Comparison of ENCODE assay signal across 5 fruit fly cellular contexts in the genomic region with DNA sequence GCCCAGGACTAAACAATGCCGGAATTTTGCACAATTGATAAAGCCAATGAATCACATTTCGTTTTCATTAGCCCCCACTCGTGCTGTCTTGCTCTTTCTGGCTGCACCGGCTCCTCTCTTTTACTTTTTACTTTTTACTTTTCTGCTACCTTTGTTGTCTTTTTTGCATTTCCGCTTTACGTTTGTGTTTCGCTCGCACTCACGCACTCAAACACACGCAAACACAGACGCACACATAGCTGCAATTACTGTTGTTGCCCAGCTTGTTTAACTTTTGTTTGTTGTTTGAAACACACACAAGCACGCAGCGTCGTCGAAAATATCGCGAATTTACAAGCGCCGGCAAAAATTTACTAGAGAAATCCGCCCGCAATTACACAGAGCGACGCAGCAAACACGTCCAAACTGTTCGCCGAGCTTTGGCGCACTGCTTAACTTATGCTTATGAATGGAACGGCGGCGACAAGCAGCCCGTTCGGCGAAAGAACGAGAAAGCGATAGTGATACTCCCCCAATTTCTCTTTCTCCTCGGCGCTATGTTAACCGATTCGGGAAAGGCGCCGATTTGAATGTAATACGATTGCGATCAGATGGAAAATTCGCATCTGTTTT.
A peak's percentile ranks its signal among the peaks of the same experiment; 100 is the strongest.
TF ChIP-seq lines count a peak whose summit lies in the region.

A gene (minus strand): TSS at position 413 of the 612 bp plus-strand sequence.

- no peak for TF ChIP-seq CTCF in whole organism, embryonic (GFP tag; optimal IDR thresholded peaks at IDR 0.05; lab: Kevin White, UChicago)

TF ChIP-seq in whole organism, adult, 20 proteins besides CTCF, POLR2A, EP300 and RAD21:
- TF ChIP-seq kay (GFP tag; lab: Kevin White, UChicago; ENCODE audit: borderline replicate concordance) (no peak), CG12768 (GFP tag; optimal IDR thresholded peaks at IDR 0.05; lab: Kevin White, UChicago) (no peak), CG7101 (tag; optimal IDR thresholded peaks at IDR 0.05; lab: Kevin White, UChicago) (no peak), ovo (GFP tag; optimal IDR thresholded peaks at IDR 0.05; lab: Kevin White, UChicago) (peak; percentile 14), CG14711 (tag; optimal IDR thresholded peaks at IDR 0.05; lab: Kevin White, UChicago) (no peak), CG33017 (tag; optimal IDR thresholded peaks at IDR 0.05; lab: Kevin White, UChicago) (no peak), Clk (GFP tag; optimal IDR thresholded peaks at IDR 0.05; lab: Kevin White, UChicago) (no peak), CG1620 (GFP tag; optimal IDR thresholded peaks at IDR 0.05; lab: Kevin White, UChicago) (no peak), CG5204 (GFP tag; optimal IDR thresholded peaks at IDR 0.05; lab: Kevin White, UChicago) (no peak), cic (GFP tag; optimal IDR thresholded peaks at IDR 0.05; lab: Kevin White, UChicago) (peak; percentile 92), CG11617 (GFP tag; optimal IDR thresholded peaks at IDR 0.05; lab: Kevin White, UChicago) (no peak), tj (GFP tag; optimal IDR thresholded peaks at IDR 0.05; lab: Kevin White, UChicago) (peak; percentile 28), bab1 (GFP tag; optimal IDR thresholded peaks at IDR 0.05; lab: Kevin White, UChicago) (no peak), pad (GFP tag; optimal IDR thresholded peaks at IDR 0.05; lab: Kevin White, UChicago) (peak; percentile 91), Crg-1 (GFP tag; optimal IDR thresholded peaks at IDR 0.05; lab: Kevin White, UChicago) (no peak), Mnt (GFP tag; optimal IDR thresholded peaks at IDR 0.05; lab: Kevin White, UChicago) (peak; percentile 34)

TF ChIP-seq in whole organism, embryonic, 481 proteins besides CTCF, POLR2A, EP300 and RAD21 (continues in another document):
- peak; percentile 69 for TF ChIP-seq Deaf1 (tag; optimal IDR thresholded peaks at IDR 0.05; lab: Kevin White, UChicago)
- no peak for TF ChIP-seq CG8290 (GFP tag; optimal IDR thresholded peaks at IDR 0.05; lab: Kevin White, UChicago)
- peak in 1 of 2 experiments; percentile 67 for TF ChIP-seq CG8290 (tag; optimal IDR thresholded peaks at IDR 0.05; lab: Kevin White, UChicago)
- TF ChIP-seq CG2199 (GFP tag; IDR thresholded peaks at IDR 0.05; lab: Robert Waterston, UW), result peak; percentile 7; the same call in 1 of the 3 replicates
- no peak for TF ChIP-seq twi (tag; optimal IDR thresholded peaks at IDR 0.05; lab: Kevin White, UChicago)
- peak; percentile 57; the same call in 1 of the 2 replicates for TF ChIP-seq Bgb (GFP tag; IDR thresholded peaks at IDR 0.05; lab: Robert Waterston, UW; ENCODE audit: partially characterized antibody)
- TF ChIP-seq lab (GFP tag; optimal IDR thresholded peaks at IDR 0.05; lab: Kevin White, UChicago), result peak; percentile 12
- TF ChIP-seq HmgZ (tag; optimal IDR thresholded peaks at IDR 0.05; lab: Kevin White, UChicago), result peak; percentile 54
- TF ChIP-seq ci (GFP tag; IDR thresholded peaks at IDR 0.05; lab: Robert Waterston, UW), result peak; percentile 65; the same call in 2 of the 3 replicates
- peak; percentile 38 for TF ChIP-seq CG10543 (GFP tag; optimal IDR thresholded peaks at IDR 0.05; lab: Kevin White, UChicago)
- TF ChIP-seq CG13287 (GFP tag; IDR thresholded peaks at IDR 0.05; lab: Robert Waterston, UW; ENCODE audit: partially characterized antibody), result peak; percentile 35; the same call in 1 of the 2 replicates
- 0 out of 2 replicates have a peak, but pooled peaks have one; percentile 28 for TF ChIP-seq Awh (GFP tag; IDR thresholded peaks at IDR 0.05; lab: Robert Waterston, UW)
- TF ChIP-seq scrt (GFP tag; optimal IDR thresholded peaks at IDR 0.05; lab: Kevin White, UChicago), result peak; percentile 15
- peak; percentile 61 for TF ChIP-seq Adf1 (GFP tag; IDR thresholded peaks at IDR 0.05; lab: Robert Waterston, UW)
- 0 out of 3 replicates have a peak, but pooled peaks have one; percentile 51 for TF ChIP-seq Dbx (GFP tag; IDR thresholded peaks at IDR 0.05; lab: Robert Waterston, UW)

TF ChIP-seq in whole organism, prepupa, 60 proteins besides CTCF, POLR2A, EP300 and RAD21 (continues in another document):
- TF ChIP-seq Sox14 (GFP tag; optimal IDR thresholded peaks at IDR 0.05; lab: Kevin White, UChicago) (peak; percentile 45), CG1621 (tag; optimal IDR thresholded peaks at IDR 0.05; lab: Kevin White, UChicago) (peak; percentile 15), eg (GFP tag; IDR thresholded peaks at IDR 0.05; lab: Robert Waterston, UW) (peak; percentile 31; the same call in 1 of the 3 replicates), fd85E (GFP tag; optimal IDR thresholded peaks at IDR 0.05; lab: Kevin White, UChicago) (no peak), svp (GFP tag; lab: Kevin White, UChicago) (no peak), dac (GFP tag; optimal IDR thresholded peaks at IDR 0.05; lab: Kevin White, UChicago) (no peak), CG3032 (tag; optimal IDR thresholded peaks at IDR 0.05; lab: Kevin White, UChicago) (peak; percentile 8), CG6854 (GFP tag; optimal IDR thresholded peaks at IDR 0.05; lab: Kevin White, UChicago) (peak; percentile 66), CG6792 (GFP tag; optimal IDR thresholded peaks at IDR 0.05; lab: Kevin White, UChicago) (no peak), CG10669 (GFP tag; optimal IDR thresholded peaks at IDR 0.05; lab: Kevin White, UChicago) (peak; percentile 36), lz (GFP tag; optimal IDR thresholded peaks at IDR 0.05; lab: Kevin White, UChicago) (no peak), dsx (GFP tag; optimal IDR thresholded peaks at IDR 0.05; lab: Kevin White, UChicago; ENCODE audit: poor library complexity, severe bottlenecking) (peak; percentile 39), Ets96B (tag; optimal IDR thresholded peaks at IDR 0.05; lab: Kevin White, UChicago) (no peak), net (GFP tag; optimal IDR thresholded peaks at IDR 0.05; lab: Kevin White, UChicago) (peak; percentile 6), CG34406 (GFP tag; optimal IDR thresholded peaks at IDR 0.05; lab: Kevin White, UChicago) (no peak), pdm3 (GFP tag; optimal IDR thresholded peaks at IDR 0.05; lab: Kevin White, UChicago) (no peak), CG32006 (GFP tag; optimal IDR thresholded peaks at IDR 0.05; lab: Kevin White, UChicago) (peak; percentile 14), cyc (GFP tag; optimal IDR thresholded peaks at IDR 0.05; lab: Kevin White, UChicago) (no peak)

TF ChIP-seq in whole organism, pupa, 21 proteins besides CTCF, POLR2A, EP300 and RAD21 (continues in another document):
- peak; percentile 14 for TF ChIP-seq CG34367 (tag; optimal IDR thresholded peaks at IDR 0.05; lab: Kevin White, UChicago)
- peak; percentile 41; the same call in 1 of the 2 replicates for TF ChIP-seq Ets98B (GFP tag; IDR thresholded peaks at IDR 0.05; lab: Robert Waterston, UW)
- no peak for TF ChIP-seq EcR (GFP tag; optimal IDR thresholded peaks at IDR 0.05; lab: Kevin White, UChicago)
- TF ChIP-seq CG9948 (tag; optimal IDR thresholded peaks at IDR 0.05; lab: Kevin White, UChicago), result no peak
- TF ChIP-seq CG17806 (tag; optimal IDR thresholded peaks at IDR 0.05; lab: Kevin White, UChicago), result no peak
- no peak for TF ChIP-seq Snoo (tag; optimal IDR thresholded peaks at IDR 0.05; lab: Kevin White, UChicago)
- peak; percentile 19 for TF ChIP-seq CG14655 (GFP tag; optimal IDR thresholded peaks at IDR 0.05; lab: Kevin White, UChicago)
- TF ChIP-seq Pif1A (GFP tag; optimal IDR thresholded peaks at IDR 0.05; lab: Kevin White, UChicago), result no peak
- no peak for TF ChIP-seq fd96Ca (GFP tag; IDR thresholded peaks at IDR 0.05; lab: Robert Waterston, UW)
- TF ChIP-seq D1 (tag; optimal IDR thresholded peaks at IDR 0.05; lab: Kevin White, UChicago), result peak; percentile 33
- TF ChIP-seq rn (GFP tag; IDR thresholded peaks at IDR 0.05; lab: Robert Waterston, UW), result no peak
- no peak for TF ChIP-seq CG8301 (tag; optimal IDR thresholded peaks at IDR 0.05; lab: Kevin White, UChicago)
- no peak for TF ChIP-seq CG32121 (GFP tag; IDR thresholded peaks at IDR 0.05; lab: Robert Waterston, UW)
- peak; percentile 2 for TF ChIP-seq Pif1B (GFP tag; optimal IDR thresholded peaks at IDR 0.05; lab: Kevin White, UChicago)
- TF ChIP-seq CG15710 (tag; optimal IDR thresholded peaks at IDR 0.05; lab: Kevin White, UChicago), result peak; percentile 32
- no peak for TF ChIP-seq CG10348 (GFP tag; IDR thresholded peaks at IDR 0.05; lab: Robert Waterston, UW)
- TF ChIP-seq CG8159 (tag; optimal IDR thresholded peaks at IDR 0.05; lab: Kevin White, UChicago), result peak; percentile 18
- TF ChIP-seq CG13204 (GFP tag; optimal IDR thresholded peaks at IDR 0.05; lab: Kevin White, UChicago), result peak; percentile 31
- no peak for TF ChIP-seq gl (tag; optimal IDR thresholded peaks at IDR 0.05; lab: Kevin White, UChicago)
- TF ChIP-seq CG4496 (GFP tag; IDR thresholded peaks at IDR 0.05; lab: Robert Waterston, UW), result peak; percentile 57; the same call in 2 of the 3 replicates

TF ChIP-seq in whole organism, wandering third instar larva, 38 proteins besides CTCF, POLR2A, EP300 and RAD21:
- TF ChIP-seq sage (GFP tag; optimal IDR thresholded peaks at IDR 0.05; lab: Kevin White, UChicago) (no peak), h (GFP tag; optimal IDR thresholded peaks at IDR 0.05; lab: Kevin White, UChicago) (peak; percentile 14), HLH106 (tag; optimal IDR thresholded peaks at IDR 0.05; lab: Kevin White, UChicago) (peak; percentile 9), foxo (GFP tag; optimal IDR thresholded peaks at IDR 0.05; lab: Kevin White, UChicago) (no peak), psq (GFP tag; optimal IDR thresholded peaks at IDR 0.05; lab: Kevin White, UChicago) (peak; percentile 62), Dif (GFP tag; optimal IDR thresholded peaks at IDR 0.05; lab: Kevin White, UChicago; ENCODE audit: partially characterized antibody) (peak; percentile 56), fru (GFP tag; optimal IDR thresholded peaks at IDR 0.05; lab: Kevin White, UChicago) (peak; percentile 13), Myc (optimal IDR thresholded peaks at IDR 0.05; lab: Kevin White, UChicago) (no peak)
